Worm (Caenorhabditis elegans): ENCODE results near the gene Y116A8C.37.

The Y116A8C.37 gene

ce11 chrIV:17126512-17126911 is 4.4 kb downstream of the Y116A8C.37 start:
- TF ChIP-seq nhr-2 (tag; optimal IDR thresholded peaks at IDR 0.05) = no peak
- TF ChIP-seq tbx-8 (GFP tag; optimal IDR thresholded peaks at IDR 0.05) = no peak
- TF ChIP-seq mep-1 (tag; optimal IDR thresholded peaks at IDR 0.05) = no peak
- TF ChIP-seq bed-3 (GFP tag; optimal IDR thresholded peaks at IDR 0.05) = no peak

- TF ChIP-seq tbx-8 (GFP tag; optimal IDR thresholded peaks at IDR 0.05) (no peak), nhr-2 (tag; optimal IDR thresholded peaks at IDR 0.05) (no peak), ceh-43 (GFP tag; optimal IDR thresholded peaks at IDR 0.05) (no peak), nhr-237 (tag; optimal IDR thresholded peaks at IDR 0.05) (no peak), ces-1 (GFP tag; optimal IDR thresholded peaks at IDR 0.05) (no peak), nhr-28 (tag; optimal IDR thresholded peaks at IDR 0.05) (no peak), blmp-1 (tag; optimal IDR thresholded peaks at IDR 0.05) (no peak), elt-3 (tag; optimal IDR thresholded peaks at IDR 0.05) (no peak), unc-120 (tag; optimal IDR thresholded peaks at IDR 0.05; ENCODE audit: poor library complexity, severe bottlenecking) (no peak), zip-8 (tag; optimal IDR thresholded peaks at IDR 0.05) (no peak), unc-62 (GFP tag; optimal IDR thresholded peaks at IDR 0.05) (no peak)
These were observed 5.0 kb downstream of the Y116A8C.37 start for ce11 chrIV:17125967-17126366.

- TF ChIP-seq ces-1 (GFP tag; optimal IDR thresholded peaks at IDR 0.05) (peak; percentile 33), unc-39 (tag; optimal IDR thresholded peaks at IDR 0.05) (no peak)
These were observed 9.7 kb downstream of the Y116A8C.37 start for ce11 chrIV:17121058-17121773.

- TF ChIP-seq mls-2 (tag; optimal IDR thresholded peaks at IDR 0.05) = no peak
- TF ChIP-seq nhr-28 (tag; optimal IDR thresholded peaks at IDR 0.05) = no peak
- TF ChIP-seq ces-1 (GFP tag; optimal IDR thresholded peaks at IDR 0.05) = no peak
- TF ChIP-seq ceh-43 (GFP tag; optimal IDR thresholded peaks at IDR 0.05) = no peak
- no peak for TF ChIP-seq ztf-11 (tag; optimal IDR thresholded peaks at IDR 0.05)
- no peak for TF ChIP-seq lin-32 (GFP tag; optimal IDR thresholded peaks at IDR 0.05)
- TF ChIP-seq elt-1 (tag; optimal IDR thresholded peaks at IDR 0.05; ENCODE audit: borderline replicate concordance, insufficient read depth) = no peak
- TF ChIP-seq ham-2 (GFP tag; optimal IDR thresholded peaks at IDR 0.05) = no peak
- no peak for TF ChIP-seq unc-39 (tag; optimal IDR thresholded peaks at IDR 0.05)
- TF ChIP-seq unc-62 (GFP tag; optimal IDR thresholded peaks at IDR 0.05) = no peak
- no peak for TF ChIP-seq tbx-8 (GFP tag; optimal IDR thresholded peaks at IDR 0.05)
- TF ChIP-seq nhr-12 (tag; optimal IDR thresholded peaks at IDR 0.05) = no peak
- TF ChIP-seq pha-4 (tag; optimal IDR thresholded peaks at IDR 0.05) = no peak
- no peak for TF ChIP-seq bed-3 (GFP tag; optimal IDR thresholded peaks at IDR 0.05)
- TF ChIP-seq nhr-2 (tag; optimal IDR thresholded peaks at IDR 0.05) = no peak
- TF ChIP-seq drap-1 (GFP tag; optimal IDR thresholded peaks at IDR 0.05) = no peak
- TF ChIP-seq blmp-1 (tag; optimal IDR thresholded peaks at IDR 0.05) = no peak
These were observed 11.8 kb downstream of the Y116A8C.37 start, which contains the start of gene itsn-1 for ce11 chrIV:17118987-17119732. Gene itsn-1 (plus strand): TSS chrIV:17119682.

- TF ChIP-seq unc-62 (GFP tag; optimal IDR thresholded peaks at IDR 0.05) = no peak
- no peak for TF ChIP-seq blmp-1 (tag; optimal IDR thresholded peaks at IDR 0.05)
- peak; percentile 33 for TF ChIP-seq ceh-39 (tag; optimal IDR thresholded peaks at IDR 0.05)
- no peak for TF ChIP-seq lin-13 (tag; optimal IDR thresholded peaks at IDR 0.05)
- peak; percentile 48 for TF ChIP-seq mep-1 (tag; optimal IDR thresholded peaks at IDR 0.05)
- no peak for TF ChIP-seq ham-2 (GFP tag; optimal IDR thresholded peaks at IDR 0.05)
- TF ChIP-seq ztf-11 (tag; optimal IDR thresholded peaks at IDR 0.05) = no peak
- TF ChIP-seq pha-4 (tag; optimal IDR thresholded peaks at IDR 0.05) = no peak
- no peak for TF ChIP-seq nhr-237 (tag; optimal IDR thresholded peaks at IDR 0.05)
These were observed 12.3 kb downstream of the Y116A8C.37 start, which contains the start of gene uaf-2 for ce11 chrIV:17118585-17118984. Gene uaf-2 (minus strand): TSS chrIV:17118767.

ce11 chrIV:17116821-17117220 is 14.1 kb downstream of the Y116A8C.37 start:
- TF ChIP-seq nhr-237 (tag; optimal IDR thresholded peaks at IDR 0.05) (no peak), tbx-8 (GFP tag; optimal IDR thresholded peaks at IDR 0.05) (no peak), nhr-2 (tag; optimal IDR thresholded peaks at IDR 0.05) (no peak), lin-13 (tag; optimal IDR thresholded peaks at IDR 0.05) (no peak), ceh-43 (GFP tag; optimal IDR thresholded peaks at IDR 0.05) (no peak), ces-1 (GFP tag; optimal IDR thresholded peaks at IDR 0.05) (no peak), nhr-12 (tag; optimal IDR thresholded peaks at IDR 0.05) (no peak), lin-32 (GFP tag; optimal IDR thresholded peaks at IDR 0.05) (no peak), elt-1 (tag; optimal IDR thresholded peaks at IDR 0.05; ENCODE audit: borderline replicate concordance, insufficient read depth) (no peak), unc-120 (tag; optimal IDR thresholded peaks at IDR 0.05; ENCODE audit: poor library complexity, severe bottlenecking) (no peak), flh-1 (GFP tag; optimal IDR thresholded peaks at IDR 0.05) (no peak), elt-3 (tag; optimal IDR thresholded peaks at IDR 0.05) (no peak)
